Fruit fly (Drosophila melanogaster) whole organism, embryonic: Measurements from ENCODE around the gene CG34030.

Experiments
- CG10366 ChIP-seq: fragments of 200-800 bp; sonication (Bioruptor generic); IDR thresholded peaks from 2 replicates; pipeline ENCODE4 v1.3.6; 2022; ENCODE audit warnings: missing biosample characterization, missing genetic modification characterization
- CG18476 ChIP-seq: fragments of 200-800 bp; sonication (Bioruptor generic); optimal IDR thresholded peaks from 2 replicates; lab custom pipeline; 2016; ENCODE audit warnings: missing biosample characterization, mild to moderate bottlenecking, missing genetic modification characterization
- CG33557 ChIP-seq: fragments of 200-800 bp; sonication (Bioruptor generic); optimal IDR thresholded peaks from 2 replicates; lab custom pipeline; 2019; ENCODE audit warnings: missing biosample characterization, mild to moderate bottlenecking, missing genetic modification characterization, moderate library complexity
- Med ChIP-seq: fragments of 200-800 bp; sonication (Bioruptor generic); peaks from one replicate; lab custom pipeline; 2016; ENCODE audit warnings: missing biosample characterization, missing genetic modification characterization, mild to moderate bottlenecking, inconsistent platforms, moderate library complexity
- al ChIP-seq: fragments of 200-800 bp; sonication (Bioruptor generic); IDR thresholded peaks from 2 replicates; pipeline ENCODE4 v1.3.6; 2022; ENCODE audit warnings: missing biosample characterization, missing genetic modification characterization
- exex ChIP-seq: fragments of 200-800 bp; sonication (Bioruptor generic); optimal IDR thresholded peaks from 4 replicates; lab custom pipeline; 2018; ENCODE audit warnings: missing biosample characterization, mild to moderate bottlenecking, missing genetic modification characterization, moderate library complexity
- fru ChIP-seq: fragments of >200 bp; optimal IDR thresholded peaks from 2 replicates; lab custom pipeline; 2017
- gcm ChIP-seq: fragments of 200-800 bp; sonication (Bioruptor generic); optimal IDR thresholded peaks from 2 replicates; lab custom pipeline; 2019; ENCODE audit warnings: missing biosample characterization, mild to moderate bottlenecking, missing genetic modification characterization, moderate library complexity

DNA sequence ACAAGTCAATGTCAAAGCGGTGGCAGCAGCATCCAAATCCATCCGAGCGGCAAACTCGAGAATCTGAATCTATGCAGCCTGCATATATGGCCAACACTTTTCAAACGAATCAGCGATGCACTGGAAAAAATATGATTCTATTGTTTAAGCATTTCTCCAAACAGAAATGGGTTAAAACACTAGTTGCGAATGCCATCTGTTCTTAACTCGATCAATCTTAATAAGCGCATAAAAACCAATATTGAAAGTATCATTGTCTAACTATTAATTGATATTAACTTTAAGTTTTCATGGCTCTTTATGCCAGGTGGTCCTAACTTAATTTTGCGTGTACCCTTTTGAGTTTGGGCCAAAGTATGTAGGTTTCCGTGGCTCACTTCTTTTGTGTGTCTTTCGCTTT lies 30.6 kb upstream of the CG34030 start:
- TF ChIP-seq gcm (GFP tag; lab: Kevin White, UChicago) (no peak), CG18476 (GFP tag; lab: Kevin White, UChicago) (no peak), exex (tag; lab: Kevin White, UChicago) (no peak), al (no peak), CG33557 (no peak), CG10366 (no peak), fru (lab: Kevin White, UChicago) (no peak), Med (no peak)
